Fruit fly (Drosophila melanogaster) whole organism, embryonic: ENCODE measurements around the gene CG44476.

Source experiments
- CG10147 ChIP-seq: fragments of 200-800 bp; sonication (Bioruptor generic); optimal IDR thresholded peaks from 2 replicates; lab custom pipeline; 2019; ENCODE audit warnings: missing biosample characterization, mild to moderate bottlenecking, missing genetic modification characterization, moderate library complexity
- CG10274 ChIP-seq: fragments of 200-800 bp; sonication (Bioruptor generic); optimal IDR thresholded peaks from 3 replicates; lab custom pipeline; 2017; ENCODE audit warnings: missing biosample characterization, mild to moderate bottlenecking, missing genetic modification characterization
- CG10321 ChIP-seq: fragments of 200-800 bp; sonication (Bioruptor generic); IDR thresholded peaks from 2 replicates; pipeline ENCODE4 v1.3.6; 2022; ENCODE audit warnings: missing biosample characterization, missing genetic modification characterization
- CG10366 ChIP-seq: fragments of 200-800 bp; sonication (Bioruptor generic); IDR thresholded peaks from 2 replicates; pipeline ENCODE4 v1.3.6; 2022; ENCODE audit warnings: missing biosample characterization, missing genetic modification characterization
- CG10431 ChIP-seq: fragments of 200-800 bp; sonication (Bioruptor generic); optimal IDR thresholded peaks from 3 replicates; lab custom pipeline; 2018; ENCODE audit warnings: missing biosample characterization, mild to moderate bottlenecking, missing genetic modification characterization
- CG10462 ChIP-seq: fragments of 200-800 bp; sonication (Bioruptor generic); optimal IDR thresholded peaks from 2 replicates; lab custom pipeline; 2016; ENCODE audit warnings: missing biosample characterization, missing genetic modification characterization
- CG12769 ChIP-seq: fragments of 200-800 bp; sonication (Bioruptor generic); optimal IDR thresholded peaks from 2 replicates; lab custom pipeline; 2019; ENCODE audit warnings: missing biosample characterization, mild to moderate bottlenecking, missing genetic modification characterization, moderate library complexity
- CG13287 ChIP-seq: fragments of 200-800 bp; sonication (Bioruptor generic); IDR thresholded peaks from 2 replicates; pipeline ENCODE4 v1.3.6; 2022; ENCODE audit warnings: missing biosample characterization, missing genetic modification characterization; ENCODE audit not compliant: partially characterized antibody
- CG14014 ChIP-seq: fragments of 200-800 bp; sonication (Bioruptor generic); IDR thresholded peaks from 2 replicates; pipeline ENCODE4 v1.3.6; 2022; ENCODE audit warnings: missing biosample characterization, missing genetic modification characterization
- CG14667 ChIP-seq: fragments of 200-800 bp; sonication (Bioruptor generic); IDR thresholded peaks from 2 replicates; pipeline ENCODE4 v1.3.6; 2022; ENCODE audit warnings: missing biosample characterization, missing genetic modification characterization
- CG14710 ChIP-seq: fragments of 200-800 bp; sonication (Bioruptor generic); optimal IDR thresholded peaks from 3 replicates; lab custom pipeline; 2019; ENCODE audit warnings: missing biosample characterization, mild to moderate bottlenecking, missing genetic modification characterization, moderate library complexity
- CG14860 ChIP-seq: fragments of 200-800 bp; sonication (Bioruptor generic); IDR thresholded peaks from 3 replicates; pipeline ENCODE4 v1.3.6; 2022; ENCODE audit warnings: missing biosample characterization, missing genetic modification characterization; ENCODE audit not compliant: partially characterized antibody
- CG2129 ChIP-seq: fragments of 200-800 bp; sonication (Bioruptor generic); IDR thresholded peaks from 2 replicates; pipeline ENCODE4 v1.3.6; 2022; ENCODE audit warnings: missing biosample characterization, missing genetic modification characterization; ENCODE audit not compliant: partially characterized antibody
- CG4404 ChIP-seq: fragments of 200-800 bp; sonication (Bioruptor generic); IDR thresholded peaks from 2 replicates; pipeline ENCODE4 v1.3.6; 2022; ENCODE audit warnings: missing biosample characterization, missing genetic modification characterization
- CG7745 ChIP-seq: fragments of 200-800 bp; sonication (Bioruptor generic); optimal IDR thresholded peaks from 2 replicates; lab custom pipeline; 2018; ENCODE audit warnings: missing biosample characterization, mild to moderate bottlenecking, missing genetic modification characterization, moderate library complexity
- CG7786 ChIP-seq: fragments of 200-800 bp; sonication (Bioruptor generic); optimal IDR thresholded peaks from 2 replicates; lab custom pipeline; 2016; ENCODE audit warnings: missing biosample characterization, missing genetic modification characterization
- CG7839 ChIP-seq: fragments of 200-800 bp; sonication (Bioruptor generic); optimal IDR thresholded peaks from 3 replicates; lab custom pipeline; 2018; ENCODE audit warnings: missing biosample characterization, mild to moderate bottlenecking, missing genetic modification characterization, moderate library complexity
- CG8281 ChIP-seq: fragments of 200-800 bp; sonication (Bioruptor generic); optimal IDR thresholded peaks from 2 replicates; lab custom pipeline; 2018; ENCODE audit warnings: missing biosample characterization, mild to moderate bottlenecking, missing genetic modification characterization, moderate library complexity
- CG8765 ChIP-seq: fragments of 200-800 bp; sonication (Bioruptor generic); IDR thresholded peaks from 2 replicates; pipeline ENCODE4 v1.3.6; 2022; ENCODE audit warnings: missing biosample characterization, missing genetic modification characterization
- CG9609 ChIP-seq: fragments of 200-800 bp; sonication (Bioruptor generic); optimal IDR thresholded peaks from 3 replicates; lab custom pipeline; 2016; ENCODE audit warnings: missing biosample characterization, missing genetic modification characterization
- CkIIα-i1 ChIP-seq: fragments of 200-800 bp; sonication (Bioruptor generic); IDR thresholded peaks from 2 replicates; pipeline ENCODE4 v1.3.6; 2022; ENCODE audit warnings: missing biosample characterization, missing genetic modification characterization
- CrebB ChIP-seq: fragments of 200-800 bp; sonication (Bioruptor generic); optimal IDR thresholded peaks from 3 replicates; lab custom pipeline; 2018; ENCODE audit warnings: missing biosample characterization, mild to moderate bottlenecking, missing genetic modification characterization
- Dad ChIP-seq: fragments of 200-800 bp; sonication (Bioruptor generic); optimal IDR thresholded peaks from 3 replicates; lab custom pipeline; 2016; ENCODE audit warnings: missing biosample characterization, missing genetic modification characterization
- Dll ChIP-seq: fragments of 200-800 bp; sonication (Bioruptor generic); IDR thresholded peaks from 4 replicates; pipeline ENCODE4 v1.3.6; 2022; ENCODE audit warnings: missing biosample characterization, missing genetic modification characterization; ENCODE audit not compliant: partially characterized antibody
- Ets97D ChIP-seq: fragments of 200-800 bp; sonication (Bioruptor generic); optimal IDR thresholded peaks from 3 replicates; lab custom pipeline; 2016; ENCODE audit warnings: missing biosample characterization, missing genetic modification characterization
- Lim3 ChIP-seq: fragments of 200-800 bp; sonication (Bioruptor generic); IDR thresholded peaks from 2 replicates; pipeline ENCODE4 v1.3.6; 2022; ENCODE audit warnings: missing biosample characterization, missing genetic modification characterization
- Optix ChIP-seq: fragments of 200-800 bp; sonication (Bioruptor generic); IDR thresholded peaks from 3 replicates; pipeline ENCODE4 v1.3.6; 2022; ENCODE audit warnings: missing biosample characterization, missing genetic modification characterization
- Rx ChIP-seq: fragments of 200-800 bp; sonication (Bioruptor generic); IDR thresholded peaks from 2 replicates; pipeline ENCODE4 v1.3.6; 2022; ENCODE audit warnings: missing biosample characterization, missing genetic modification characterization
- Taf1 ChIP-seq: fragments of 200-800 bp; sonication (Bioruptor generic); IDR thresholded peaks from 2 replicates; pipeline ENCODE4 v1.3.6; 2022; ENCODE audit warnings: missing biosample characterization, missing genetic modification characterization
- amos ChIP-seq: fragments of 200-800 bp; sonication (Bioruptor generic); IDR thresholded peaks from 2 replicates; pipeline ENCODE4 v1.3.6; 2022; ENCODE audit warnings: missing biosample characterization, missing genetic modification characterization; ENCODE audit not compliant: partially characterized antibody
- ase ChIP-seq: fragments of 200-800 bp; sonication (Bioruptor generic); IDR thresholded peaks from 3 replicates; pipeline ENCODE4 v1.3.6; 2022; ENCODE audit warnings: missing biosample characterization, missing genetic modification characterization
- cad ChIP-seq: fragments of >200 bp; optimal IDR thresholded peaks from 2 replicates; lab custom pipeline; 2017; ENCODE audit warnings: missing biosample characterization, missing genetic modification characterization
- cg ChIP-seq: fragments of 200-800 bp; sonication (Bioruptor generic); optimal IDR thresholded peaks from 3 replicates; lab custom pipeline; 2019; ENCODE audit warnings: missing biosample characterization, mild to moderate bottlenecking, missing genetic modification characterization, moderate library complexity
- chn ChIP-seq: fragments of 200-800 bp; sonication (Bioruptor generic); optimal IDR thresholded peaks from 2 replicates; lab custom pipeline; 2016; ENCODE audit warnings: missing biosample characterization, missing genetic modification characterization
- dmrt11E ChIP-seq: fragments of 200-800 bp; sonication (Bioruptor generic); optimal IDR thresholded peaks from 3 replicates; lab custom pipeline; 2018; ENCODE audit warnings: missing biosample characterization, mild to moderate bottlenecking, missing genetic modification characterization, moderate library complexity
- emc ChIP-seq: fragments of 200-800 bp; sonication (Bioruptor generic); optimal IDR thresholded peaks from 2 replicates; lab custom pipeline; 2016; ENCODE audit warnings: missing biosample characterization, missing genetic modification characterization
- ems ChIP-seq: fragments of 200-800 bp; sonication (Bioruptor generic); optimal IDR thresholded peaks from 3 replicates; lab custom pipeline; 2016; ENCODE audit warnings: missing biosample characterization, missing genetic modification characterization
- kni ChIP-seq: fragments of 200-800 bp; sonication (Bioruptor generic); optimal IDR thresholded peaks from 3 replicates; lab custom pipeline; 2017; ENCODE audit warnings: mild to moderate bottlenecking, missing biosample characterization, missing genetic modification reagents, missing genetic modification characterization
- lab ChIP-seq: fragments of 200-800 bp; sonication (Bioruptor generic); optimal IDR thresholded peaks from 3 replicates; lab custom pipeline; 2017; ENCODE audit warnings: missing biosample characterization, missing genetic modification characterization, mild to moderate bottlenecking, moderate library complexity, missing genetic modification reagents
- lilli ChIP-seq: fragments of 200-800 bp; sonication (Bioruptor generic); optimal IDR thresholded peaks from 3 replicates; lab custom pipeline; 2016; ENCODE audit warnings: missing biosample characterization, missing genetic modification characterization
- lmd ChIP-seq: fragments of 200-800 bp; sonication (Bioruptor generic); IDR thresholded peaks from 2 replicates; pipeline ENCODE4 v1.3.6; 2022; ENCODE audit warnings: missing biosample characterization, missing genetic modification characterization
- onecut ChIP-seq: fragments of 200-800 bp; sonication (Bioruptor generic); IDR thresholded peaks from 2 replicates; pipeline ENCODE4 v1.3.6; 2022; ENCODE audit warnings: missing biosample characterization, missing genetic modification characterization
- pzg ChIP-seq: fragments of 200-800 bp; sonication (Bioruptor generic); optimal IDR thresholded peaks from 3 replicates; lab custom pipeline; 2018; ENCODE audit warnings: missing biosample characterization, mild to moderate bottlenecking, missing genetic modification characterization, moderate library complexity
- schlank ChIP-seq: fragments of 200-800 bp; sonication (Bioruptor generic); optimal IDR thresholded peaks from 2 replicates; lab custom pipeline; 2018; ENCODE audit warnings: missing biosample characterization, mild to moderate bottlenecking, missing genetic modification characterization
- sim ChIP-seq: fragments of 200-800 bp; sonication (Bioruptor generic); IDR thresholded peaks from 2 replicates; pipeline ENCODE4 v1.3.6; 2022; ENCODE audit warnings: missing biosample characterization, missing genetic modification characterization
- sr ChIP-seq: fragments of 200-800 bp; sonication (Bioruptor generic); IDR thresholded peaks from 3 replicates; pipeline ENCODE4 v1.3.6; 2022; ENCODE audit warnings: missing biosample characterization, missing genetic modification characterization
- tgo ChIP-seq: fragments of 200-800 bp; sonication (Bioruptor generic); IDR thresholded peaks from 3 replicates; pipeline ENCODE4 v1.3.6; 2022; ENCODE audit warnings: missing biosample characterization, missing genetic modification characterization
- unpg ChIP-seq: fragments of 200-800 bp; sonication (Bioruptor generic); optimal IDR thresholded peaks from 3 replicates; lab custom pipeline; 2018; ENCODE audit warnings: missing biosample characterization, mild to moderate bottlenecking, missing genetic modification characterization, moderate library complexity
- yki ChIP-seq: fragments of >200 bp; optimal IDR thresholded peaks from 3 replicates; lab custom pipeline; 2018
- zfh2 ChIP-seq: fragments of 200-800 bp; sonication (Bioruptor generic); optimal IDR thresholded peaks from 2 replicates; lab custom pipeline; 2016; ENCODE audit warnings: missing biosample characterization, missing genetic modification characterization

The CG44476 gene

dm6 chr2L:18151134-18151825, 38.3 kb upstream of the CG44476 start (continued):
- TF ChIP-seq cg (GFP tag; lab: Kevin White, UChicago): peak; percentile 100
- peak; percentile 90 for TF ChIP-seq kni (GFP tag; lab: Kevin White, UChicago)
- TF ChIP-seq cad (GFP tag; lab: Kevin White, UChicago): no peak
- TF ChIP-seq CG8281: no peak
- no peak for TF ChIP-seq sr (GFP tag; lab: Robert Waterston, UW)
- TF ChIP-seq pzg (GFP tag; lab: Kevin White, UChicago): no peak
- TF ChIP-seq Optix (GFP tag; lab: Robert Waterston, UW): peak; percentile 64; the same call in 2 of the 3 replicates
- TF ChIP-seq Ets97D (GFP tag; lab: Kevin White, UChicago): no peak
- peak; percentile 65 for TF ChIP-seq lilli (GFP tag; lab: Kevin White, UChicago)
- peak; percentile 60 for TF ChIP-seq chn (GFP tag; lab: Kevin White, UChicago)
- no peak for TF ChIP-seq CG14860 (GFP tag; lab: Robert Waterston, UW)
- peak; percentile 66 for TF ChIP-seq zfh2 (GFP tag; lab: Kevin White, UChicago)
- TF ChIP-seq sim (GFP tag; lab: Robert Waterston, UW): no peak
- TF ChIP-seq onecut (GFP tag; lab: Robert Waterston, UW): peak; percentile 70
- TF ChIP-seq CG4404 (GFP tag; lab: Robert Waterston, UW): peak; percentile 62
- TF ChIP-seq amos (GFP tag; lab: Robert Waterston, UW): peak; percentile 41; the same call in 1 of the 2 replicates
- peak; percentile 69 for TF ChIP-seq CG9609 (GFP tag; lab: Kevin White, UChicago)
- peak; percentile 29 for TF ChIP-seq schlank (tag; lab: Kevin White, UChicago)
- peak; percentile 85 for TF ChIP-seq CG12769 (tag; lab: Kevin White, UChicago)
- peak; percentile 78 for TF ChIP-seq CG7786 (GFP tag; lab: Kevin White, UChicago)
- TF ChIP-seq CG2129: no peak
- TF ChIP-seq emc (GFP tag; lab: Kevin White, UChicago): no peak
- no peak; the same call in 1 of the 2 replicates for TF ChIP-seq CG14667 (GFP tag; lab: Robert Waterston, UW)
- peak; percentile 59; the same call in 1 of the 2 replicates for TF ChIP-seq CkIIα-i1 (GFP tag; lab: Robert Waterston, UW)
- TF ChIP-seq CG14710 (tag; lab: Kevin White, UChicago): no peak
- TF ChIP-seq ems (GFP tag; lab: Kevin White, UChicago): peak; percentile 60
- TF ChIP-seq CG10147 (GFP tag; lab: Kevin White, UChicago): peak; percentile 36
- no peak for TF ChIP-seq yki (lab: Kevin White, UChicago)
- TF ChIP-seq CG14014 (GFP tag; lab: Robert Waterston, UW): peak; percentile 75
- no peak for TF ChIP-seq CrebB (tag; lab: Kevin White, UChicago)
- TF ChIP-seq Lim3 (GFP tag; lab: Robert Waterston, UW): no peak
- no peak for TF ChIP-seq CG7745 (tag; lab: Kevin White, UChicago)
- TF ChIP-seq CG10462 (GFP tag; lab: Kevin White, UChicago): no peak
- TF ChIP-seq Dll (GFP tag; lab: Robert Waterston, UW): peak; percentile 36; the same call in 1 of the 4 replicates
- TF ChIP-seq CG10366 (GFP tag; lab: Robert Waterston, UW): peak; percentile 72
- peak; percentile 35 for TF ChIP-seq CG7839 (tag; lab: Kevin White, UChicago)
- peak; percentile 16 for TF ChIP-seq Dad
- TF ChIP-seq unpg (GFP tag; lab: Kevin White, UChicago): no peak
- peak; percentile 59 for TF ChIP-seq Taf1 (GFP tag; lab: Robert Waterston, UW)
- TF ChIP-seq CG10321 (GFP tag; lab: Robert Waterston, UW): no peak
- no peak for TF ChIP-seq dmrt11E (tag; lab: Kevin White, UChicago)
- peak; percentile 50; the same call in 1 of the 2 replicates for TF ChIP-seq CG13287
- TF ChIP-seq tgo (GFP tag; lab: Robert Waterston, UW): peak; percentile 55; the same call in 2 of the 3 replicates
- no peak for TF ChIP-seq CG10274 (GFP tag; lab: Kevin White, UChicago)
- no peak for TF ChIP-seq lab (GFP tag; lab: Kevin White, UChicago)
- TF ChIP-seq Rx (GFP tag; lab: Robert Waterston, UW): peak; percentile 62; the same call in 1 of the 2 replicates
- peak; percentile 75 for TF ChIP-seq ase
- TF ChIP-seq lmd (GFP tag; lab: Robert Waterston, UW): peak; percentile 78
- no peak for TF ChIP-seq CG10431 (GFP tag; lab: Kevin White, UChicago)
- TF ChIP-seq CG8765: peak; percentile 56; the same call in 1 of the 2 replicates
